Worm (Caenorhabditis elegans) whole organism, L3 larva: ENCODE data around the gene C47D12.4.

Source experiments
- R02D3.7 ChIP-seq: fragments of 150-350 bp; optimal IDR thresholded peaks from 2 replicates; lab custom pipeline; 2014; ENCODE audit warnings: missing biosample characterization, missing genetic modification characterization
- ZK546.5 ChIP-seq: sonication (generic microtip); optimal IDR thresholded peaks from 2 replicates; lab custom pipeline; 2017; ENCODE audit warnings: missing biosample characterization, missing genetic modification characterization
- aly-2 ChIP-seq: fragments of 150-350 bp; optimal IDR thresholded peaks from 2 replicates; lab custom pipeline; 2014; ENCODE audit warnings: missing biosample characterization, missing genetic modification characterization
- ama-1 ChIP-seq: fragments of 150-350 bp; optimal IDR thresholded peaks from 2 replicates; lab custom pipeline; 2018
- ceh-82 ChIP-seq: fragments of 150-350 bp; optimal IDR thresholded peaks from 2 replicates; lab custom pipeline; 2014; ENCODE audit warnings: missing biosample characterization, missing genetic modification characterization
- ceh-9 ChIP-seq: sonication (generic microtip); optimal IDR thresholded peaks from 2 replicates; lab custom pipeline; 2018; ENCODE audit warnings: missing biosample characterization, missing genetic modification characterization
- egl-27 ChIP-seq: sonication (generic microtip); optimal IDR thresholded peaks from 4 replicates; lab custom pipeline; 2017; ENCODE audit warnings: missing biosample characterization, missing genetic modification reagents, missing genetic modification characterization
- egl-5 ChIP-seq: fragments of 150-350 bp; optimal IDR thresholded peaks from 2 replicates; lab custom pipeline; 2017; ENCODE audit warnings: missing biosample characterization, missing genetic modification reagents, missing genetic modification characterization, inconsistent platforms
- elt-2 ChIP-seq: sonication (generic microtip); optimal IDR thresholded peaks from 2 replicates; lab custom pipeline; 2016; ENCODE audit warnings: missing genetic modification reagents, mild to moderate bottlenecking, missing genetic modification characterization, missing compliant biosample characterization
- elt-3 ChIP-seq, 3 experiments: fragments of 150-350 bp in 1 of 3; sonication (generic microtip) in 2 of 3; optimal IDR thresholded peaks; 2 replicates in 2 of 3; 4 replicates in 1 of 3; lab custom pipeline; 2014 to 2017; ENCODE audit warnings: missing biosample characterization in 3 of 3, missing genetic modification characterization in 3 of 3
- eor-1 ChIP-seq, 2 experiments: fragments of 150-350 bp; optimal IDR thresholded peaks; 2 replicates each; lab custom pipeline; 2014 to 2018; ENCODE audit warnings: missing biosample characterization in 2 of 2, missing genetic modification characterization in 2 of 2
- fkh-2 ChIP-seq: fragments of 150-350 bp; optimal IDR thresholded peaks from 2 replicates; lab custom pipeline; 2014; ENCODE audit warnings: missing biosample characterization, missing genetic modification reagents, missing genetic modification characterization
- fos-1 ChIP-seq: fragments of 150-350 bp; optimal IDR thresholded peaks from 2 replicates; lab custom pipeline; 2014; ENCODE audit warnings: missing biosample characterization, missing genetic modification characterization
- hmg-11 ChIP-seq: sonication (generic microtip); optimal IDR thresholded peaks from 2 replicates; lab custom pipeline; 2016; ENCODE audit warnings: missing genetic modification characterization, missing compliant biosample characterization
- jun-1 ChIP-seq: fragments of 150-350 bp; optimal IDR thresholded peaks from 2 replicates; lab custom pipeline; 2014; ENCODE audit warnings: missing biosample characterization, missing genetic modification reagents, missing genetic modification characterization
- lin-15B ChIP-seq: fragments of 150-350 bp; optimal IDR thresholded peaks from 2 replicates; lab custom pipeline; 2014; ENCODE audit warnings: missing biosample characterization, missing genetic modification characterization
- lin-39 ChIP-seq: fragments of 150-350 bp; optimal IDR thresholded peaks from 2 replicates; lab custom pipeline; 2018; ENCODE audit warnings: missing biosample characterization, missing genetic modification reagents, missing genetic modification characterization
- lsy-12 ChIP-seq: sonication (generic microtip); optimal IDR thresholded peaks from 2 replicates; lab custom pipeline; 2016; ENCODE audit warnings: mild to moderate bottlenecking, missing genetic modification characterization, missing compliant biosample characterization
- nfya-1 ChIP-seq: sonication (generic microtip); optimal IDR thresholded peaks from 2 replicates; lab custom pipeline; 2017; ENCODE audit warnings: missing genetic modification characterization, mild to moderate bottlenecking, missing compliant biosample characterization, antibody characterized with exemption, moderate library complexity; ENCODE audit not compliant: insufficient read depth
- nhr-11 ChIP-seq: fragments of 150-350 bp; optimal IDR thresholded peaks from 2 replicates; lab custom pipeline; 2014; ENCODE audit warnings: missing biosample characterization, missing genetic modification characterization
- nhr-12 ChIP-seq: fragments of 150-350 bp; optimal IDR thresholded peaks from 2 replicates; lab custom pipeline; 2014; ENCODE audit warnings: missing biosample characterization, missing genetic modification characterization
- nhr-23 ChIP-seq: fragments of 150-350 bp; optimal IDR thresholded peaks from 2 replicates; lab custom pipeline; 2014; ENCODE audit warnings: missing biosample characterization, missing genetic modification reagents, missing genetic modification characterization
- nhr-25 ChIP-seq: sonication (generic microtip); optimal IDR thresholded peaks from 2 replicates; lab custom pipeline; 2017; ENCODE audit warnings: missing biosample characterization, missing genetic modification characterization
- nhr-28 ChIP-seq: fragments of 150-350 bp; optimal IDR thresholded peaks from 2 replicates; lab custom pipeline; 2014; ENCODE audit warnings: missing biosample characterization, missing genetic modification characterization
- nhr-43 ChIP-seq: sonication (generic microtip); optimal IDR thresholded peaks from 2 replicates; lab custom pipeline; 2016; ENCODE audit warnings: mild to moderate bottlenecking, missing genetic modification characterization, missing compliant biosample characterization; ENCODE audit not compliant: poor library complexity, severe bottlenecking
- nhr-76 ChIP-seq: fragments of 150-350 bp; sonication (generic microtip); optimal IDR thresholded peaks from 5 replicates; lab custom pipeline; 2014; ENCODE audit warnings: missing biosample characterization, missing genetic modification characterization
- nhr-77 ChIP-seq: fragments of 150-350 bp; optimal IDR thresholded peaks from 2 replicates; lab custom pipeline; 2014; ENCODE audit warnings: missing biosample characterization, missing genetic modification characterization
- pha-4 ChIP-seq: fragments of 150-350 bp; optimal IDR thresholded peaks from 2 replicates; lab custom pipeline; 2014; ENCODE audit warnings: missing biosample characterization, missing genetic modification reagents, missing genetic modification characterization
- pqm-1 ChIP-seq: fragments of 150-350 bp; optimal IDR thresholded peaks from 2 replicates; lab custom pipeline; 2017; ENCODE audit warnings: missing biosample characterization, missing genetic modification characterization, inconsistent platforms
- sea-2 ChIP-seq: fragments of 150-350 bp; sonication (generic microtip); optimal IDR thresholded peaks from 4 replicates; lab custom pipeline; 2014; ENCODE audit warnings: missing biosample characterization, missing genetic modification reagents, missing genetic modification characterization
- skn-1 ChIP-seq: fragments of 150-350 bp; optimal IDR thresholded peaks from 2 replicates; lab custom pipeline; 2014; ENCODE audit warnings: missing biosample characterization, missing genetic modification characterization
- snpc-4 ChIP-seq: fragments of 150-350 bp; optimal IDR thresholded peaks from 2 replicates; lab custom pipeline; 2014; ENCODE audit warnings: missing biosample characterization, missing genetic modification characterization
- unc-39 ChIP-seq: sonication (generic microtip); optimal IDR thresholded peaks from 4 replicates; lab custom pipeline; 2017; ENCODE audit warnings: missing biosample characterization, missing genetic modification characterization
- ztf-11 ChIP-seq: fragments of 150-350 bp; optimal IDR thresholded peaks from 2 replicates; lab custom pipeline; 2014; ENCODE audit warnings: missing biosample characterization, missing genetic modification characterization

The C47D12.4 gene

DNA sequence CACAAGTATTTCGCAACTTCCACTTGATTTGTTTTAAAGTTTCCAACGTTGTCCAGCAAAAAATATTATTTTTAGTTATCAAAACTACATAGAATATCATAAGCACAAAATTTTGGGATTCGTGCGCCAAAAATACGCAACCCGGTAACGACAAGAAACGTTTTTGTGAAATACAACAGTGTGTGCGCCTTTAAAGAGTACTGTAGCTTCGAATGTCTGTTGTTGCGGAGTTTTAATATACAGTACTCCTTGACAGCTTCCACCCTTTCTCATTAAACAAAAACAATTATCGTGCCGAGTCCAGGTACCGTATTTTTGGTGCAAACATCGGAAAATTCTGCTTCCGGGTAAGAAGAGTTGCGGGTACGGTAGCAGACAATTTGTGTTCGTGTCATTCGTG lies 1.4 kb upstream of the C47D12.4 start:
- TF ChIP-seq pqm-1 (tag; lab: Kevin White, UChicago): no peak
- no peak for TF ChIP-seq lin-15B
- no peak for TF ChIP-seq ama-1 (lab: Kevin White, UChicago)
- no peak for TF ChIP-seq ZK546.5 (tag; lab: Kevin White, UChicago)
- TF ChIP-seq nhr-43 (tag; lab: Kevin White, UChicago): no peak
- no peak for TF ChIP-seq egl-5 (tag; lab: Kevin White, UChicago)
- TF ChIP-seq hmg-11 (tag; lab: Kevin White, UChicago): no peak
- TF ChIP-seq elt-3 (tag; optimal IDR thresholded peaks at IDR 0.05; lab: Kevin White, UChicago): no peak
- no peak for TF ChIP-seq jun-1
- no peak for TF ChIP-seq nhr-25 (tag; lab: Kevin White, UChicago)
- TF ChIP-seq fkh-2 (tag; lab: Kevin White, UChicago): no peak
- no peak for TF ChIP-seq nhr-76 (tag; lab: Kevin White, UChicago)
- no peak for TF ChIP-seq ceh-9 (tag; lab: Kevin White, UChicago)
- TF ChIP-seq ceh-82 (tag; lab: Kevin White, UChicago): no peak
- no peak for TF ChIP-seq nhr-12
- TF ChIP-seq egl-27 (tag; lab: Kevin White, UChicago): no peak
- no peak for TF ChIP-seq eor-1 (tag; optimal IDR thresholded peaks at IDR 0.05; lab: Kevin White, UChicago)
- no peak for TF ChIP-seq skn-1 (tag; lab: Kevin White, UChicago)
- no peak for TF ChIP-seq ztf-11
- TF ChIP-seq, all 47 proteins: peak for 0

ce11 chrII:11685177-11685576 lies 3.6 kb downstream of the C47D12.4 start, which contains the start of gene C47D12.5:
C47D12.5 (minus strand) TSS chrII:11685277.
- TF ChIP-seq ZK546.5 (tag; lab: Kevin White, UChicago): no peak
- no peak for TF ChIP-seq nhr-77 (tag; lab: Kevin White, UChicago)
- no peak for TF ChIP-seq ztf-11
- no peak for TF ChIP-seq pha-4 (tag; lab: Kevin White, UChicago)
- no peak for TF ChIP-seq sea-2 (GFP tag; lab: Kevin White, UChicago)
- no peak for TF ChIP-seq fos-1 (tag; lab: Kevin White, UChicago)
- no peak for TF ChIP-seq R02D3.7 (tag; lab: Kevin White, UChicago)
- TF ChIP-seq lsy-12 (tag; lab: Kevin White, UChicago): no peak
- TF ChIP-seq fkh-2 (tag; lab: Kevin White, UChicago): no peak
- no peak for TF ChIP-seq nhr-76 (tag; lab: Kevin White, UChicago)
- no peak for TF ChIP-seq egl-5 (tag; lab: Kevin White, UChicago)
- TF ChIP-seq aly-2 (tag; lab: Kevin White, UChicago): no peak
- TF ChIP-seq ceh-9 (tag; lab: Kevin White, UChicago): no peak
- TF ChIP-seq eor-1 (tag; optimal IDR thresholded peaks at IDR 0.05; lab: Kevin White, UChicago): no peak
- TF ChIP-seq snpc-4 (tag; lab: Kevin White, UChicago): no peak
- TF ChIP-seq nhr-11 (tag; lab: Kevin White, UChicago): no peak
- no peak for TF ChIP-seq nhr-23 (tag; lab: Kevin White, UChicago)
- no peak for TF ChIP-seq unc-39

ce11 chrII:11688011-11688410 lies 6.4 kb downstream of the C47D12.4 start:
- TF ChIP-seq elt-3 (tag; optimal IDR thresholded peaks at IDR 0.05; lab: Kevin White, UChicago): no peak
- no peak for TF ChIP-seq nfya-1 (tag; lab: Kevin White, UChicago)
- TF ChIP-seq pha-4 (tag; lab: Kevin White, UChicago): peak; percentile 15
- no peak for TF ChIP-seq elt-2 (tag; lab: Kevin White, UChicago)
- no peak for TF ChIP-seq nhr-28 (tag; lab: Kevin White, UChicago)
- no peak for TF ChIP-seq nhr-76 (tag; lab: Kevin White, UChicago)
- no peak for TF ChIP-seq pqm-1 (tag; lab: Kevin White, UChicago)
- no peak for TF ChIP-seq fos-1 (tag; lab: Kevin White, UChicago)
- TF ChIP-seq hmg-11 (tag; lab: Kevin White, UChicago): peak; percentile 29

DNA sequence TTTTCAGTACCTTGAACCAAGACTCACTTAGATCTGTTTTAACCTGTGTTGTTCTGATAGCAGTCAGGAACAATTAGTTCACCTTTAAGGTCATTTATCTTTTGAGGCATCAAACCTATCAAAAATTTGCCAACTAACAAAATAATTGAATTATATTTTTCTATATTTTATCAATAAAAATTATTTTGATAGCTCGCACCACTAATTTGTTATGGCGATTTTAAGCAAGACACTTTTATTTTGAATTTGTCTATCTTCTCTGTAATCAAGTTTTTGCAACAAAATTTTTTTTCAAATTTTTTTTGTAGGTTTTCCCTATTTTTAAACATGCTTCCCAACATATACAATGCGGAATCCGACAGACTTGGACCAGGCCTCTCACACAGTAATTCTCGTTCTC lies 7.1 kb downstream of the C47D12.4 start, which contains the start of gene kel-1:
TSS of gene kel-1 (plus strand) at position 301 of the 400 bp plus-strand sequence.
- TF ChIP-seq nhr-12 (no peak), pha-4 (tag; lab: Kevin White, UChicago) (no peak), sea-2 (GFP tag; lab: Kevin White, UChicago) (no peak), jun-1 (no peak), lin-39 (tag; lab: Kevin White, UChicago) (no peak), nhr-28 (tag; lab: Kevin White, UChicago) (no peak)
